Worm (Caenorhabditis elegans): ENCODE data around the gene F45E4.5.
A peak's percentile ranks its signal among the peaks of the same experiment; 100 is the strongest.

The F45E4.5 gene

ce11 chrIV:7588631-7589030, 40.2 kb downstream of the F45E4.5 start, which contains the start of gene cla-1:
Gene cla-1 (plus strand): TSS chrIV:7588931.
- TF ChIP-seq lin-14 (GFP tag; optimal IDR thresholded peaks at IDR 0.05) (peak; percentile 33), fos-1 (tag; optimal IDR thresholded peaks at IDR 0.05) (no peak), ztf-4 (tag; optimal IDR thresholded peaks at IDR 0.05) (no peak), nhr-90 (tag; optimal IDR thresholded peaks at IDR 0.05; ENCODE audit: poor library complexity) (no peak), lin-15B (tag; optimal IDR thresholded peaks at IDR 0.05) (no peak), fkh-10 (GFP tag; optimal IDR thresholded peaks at IDR 0.05) (no peak)

- TF ChIP-seq nhr-12 (tag; optimal IDR thresholded peaks at IDR 0.05) (no peak), lin-14 (GFP tag; optimal IDR thresholded peaks at IDR 0.05) (peak; percentile 11), tbx-2 (tag; optimal IDR thresholded peaks at IDR 0.05) (no peak), fkh-10 (GFP tag; optimal IDR thresholded peaks at IDR 0.05) (peak; percentile 79)
These were observed 41.9 kb downstream of the F45E4.5 start for ce11 chrIV:7586972-7587371.

ce11 chrIV:7585273-7585882, 43.5 kb downstream of the F45E4.5 start:
- TF ChIP-seq nhr-85 (tag) (no peak), fos-1 (tag; optimal IDR thresholded peaks at IDR 0.05) (no peak), lin-35 (GFP tag; optimal IDR thresholded peaks at IDR 0.05) (no peak), efl-3 (GFP tag; optimal IDR thresholded peaks at IDR 0.05) (no peak), fkh-8 (tag; optimal IDR thresholded peaks at IDR 0.05) (no peak), ceh-82 (tag; optimal IDR thresholded peaks at IDR 0.05) (peak in 2 of 3 experiments; percentile 15 to 40), ets-5 (GFP tag; IDR thresholded peaks at IDR 0.05) (no peak), lin-14 (GFP tag; optimal IDR thresholded peaks at IDR 0.05) (peak; percentile 58), tbx-2 (tag; optimal IDR thresholded peaks at IDR 0.05) (no peak), snu-23 (GFP tag; optimal IDR thresholded peaks at IDR 0.05) (no peak)

- TF ChIP-seq nhr-237 (tag; optimal IDR thresholded peaks at IDR 0.05) (peak; percentile 32), nhr-77 (tag; optimal IDR thresholded peaks at IDR 0.05) (peak; percentile 66), isw-1 (GFP tag; IDR thresholded peaks at IDR 0.05) (peak; percentile 47; the same call in 1 of the 2 replicates), hlh-17 (GFP tag; optimal IDR thresholded peaks at IDR 0.05; ENCODE audit: borderline replicate concordance) (no peak), nhr-47 (tag; optimal IDR thresholded peaks at IDR 0.05) (peak; percentile 74), aly-2 (tag; optimal IDR thresholded peaks at IDR 0.05) (no peak), zag-1 (tag; optimal IDR thresholded peaks at IDR 0.05) (peak; percentile 38), nhr-20 (tag; optimal IDR thresholded peaks at IDR 0.05) (peak; percentile 74), swsn-7 (tag; optimal IDR thresholded peaks at IDR 0.05) (peak; percentile 75), ceh-90 (tag; optimal IDR thresholded peaks at IDR 0.05) (no peak), dsc-1 (tag; optimal IDR thresholded peaks at IDR 0.05) (peak; percentile 43), fkh-4 (tag; optimal IDR thresholded peaks at IDR 0.05; ENCODE audit: borderline replicate concordance) (no peak), elt-2 (tag; optimal IDR thresholded peaks at IDR 0.05) (peak; percentile 48), hlh-4 (tag; optimal IDR thresholded peaks at IDR 0.05) (no peak), lin-15B (tag; optimal IDR thresholded peaks at IDR 0.05) (peak; percentile 81), egl-27 (tag; optimal IDR thresholded peaks at IDR 0.05) (peak in 1 of 2 experiments; percentile 33), snpc-4 (tag; optimal IDR thresholded peaks at IDR 0.05) (peak; percentile 34), tbx-2 (tag; optimal IDR thresholded peaks at IDR 0.05) (peak; percentile 73), ceh-63 (GFP tag; optimal IDR thresholded peaks at IDR 0.05) (no peak), unc-30 (tag; optimal IDR thresholded peaks at IDR 0.05) (no peak), efl-1 (optimal IDR thresholded peaks at IDR 0.05) (peak; percentile 78 to 81), efl-1 (GFP tag; optimal IDR thresholded peaks at IDR 0.05 in 1 of 2) (peak; percentile 75 to 96), rnt-1 (tag; optimal IDR thresholded peaks at IDR 0.05) (peak; percentile 42), C04F5.9 (tag; optimal IDR thresholded peaks at IDR 0.05) (no peak), nhr-19 (GFP tag; conservative IDR thresholded peaks at IDR 0.05) (peak; percentile 44), fkh-8 (tag; optimal IDR thresholded peaks at IDR 0.05) (peak; percentile 71), ama-1 (optimal IDR thresholded peaks at IDR 0.05) (no peak), lin-14 (GFP tag; optimal IDR thresholded peaks at IDR 0.05) (peak; percentile 91), ztf-4 (tag; optimal IDR thresholded peaks at IDR 0.05) (peak; percentile 22), mdl-1 (tag; optimal IDR thresholded peaks at IDR 0.05) (peak in 1 of 2 experiments; percentile 68), alr-1 (tag; optimal IDR thresholded peaks at IDR 0.05; ENCODE audit: borderline replicate concordance) (no peak), lin-35 (GFP tag; optimal IDR thresholded peaks at IDR 0.05) (peak; percentile 78 to 87), nhr-12 (tag; optimal IDR thresholded peaks at IDR 0.05) (no peak), jun-1 (tag; optimal IDR thresholded peaks at IDR 0.05) (no peak), nhr-11 (tag; optimal IDR thresholded peaks at IDR 0.05) (no peak), irx-1 (tag; optimal IDR thresholded peaks at IDR 0.05) (peak; percentile 12)
These were observed 48.7 kb downstream of the F45E4.5 start, which contains the start of the genes cec-5 and nol-10 for ce11 chrIV:7580062-7580614. Gene cec-5 (minus strand): TSS chrIV:7580112. Gene nol-10 (plus strand): TSS chrIV:7580597.
